Fruit fly (Drosophila melanogaster) whole organism, embryonic: Measurements from ENCODE around the gene Rift.
A peak's percentile ranks its signal among the peaks of the same experiment; 100 is the strongest.

Experiments used
- Adf1 ChIP-seq: fragments of 200-800 bp; sonication (Bioruptor generic); IDR thresholded peaks from 2 replicates; pipeline ENCODE4 v1.3.6; 2022; ENCODE audit warnings: missing biosample characterization, missing genetic modification characterization
- Atf6 ChIP-seq: fragments of 200-800 bp; sonication (Bioruptor generic); IDR thresholded peaks from 2 replicates; pipeline ENCODE4 v1.3.6; 2022; ENCODE audit warnings: missing biosample characterization, missing genetic modification characterization
- CG10209 ChIP-seq: fragments of 200-800 bp; sonication (Bioruptor generic); optimal IDR thresholded peaks from 3 replicates; lab custom pipeline; 2017; ENCODE audit warnings: missing biosample characterization, mild to moderate bottlenecking, missing genetic modification characterization, missing genetic modification reagents
- CG10959 ChIP-seq: fragments of 200-800 bp; sonication (Bioruptor generic); IDR thresholded peaks from 2 replicates; pipeline ENCODE4 v1.3.6; 2022; ENCODE audit warnings: missing biosample characterization, missing genetic modification characterization
- CG11504 ChIP-seq: fragments of 200-800 bp; sonication (Bioruptor generic); optimal IDR thresholded peaks from 3 replicates; lab custom pipeline; 2019; ENCODE audit warnings: missing biosample characterization, mild to moderate bottlenecking, missing genetic modification characterization, moderate library complexity
- CG11560 ChIP-seq: fragments of 200-800 bp; sonication (Bioruptor generic); IDR thresholded peaks from 3 replicates; pipeline ENCODE4 v1.3.6; 2022; ENCODE audit warnings: missing biosample characterization, missing genetic modification characterization
- CG12744 ChIP-seq: fragments of 200-800 bp; sonication (Bioruptor generic); optimal IDR thresholded peaks from 2 replicates; lab custom pipeline; 2016; ENCODE audit warnings: missing biosample characterization, missing genetic modification characterization
- CG13296 ChIP-seq: fragments of 200-800 bp; sonication (Bioruptor generic); optimal IDR thresholded peaks from 3 replicates; lab custom pipeline; 2018; ENCODE audit warnings: missing biosample characterization, mild to moderate bottlenecking, missing genetic modification characterization
- CG15514 ChIP-seq: fragments of 200-800 bp; sonication (Bioruptor generic); optimal IDR thresholded peaks from 3 replicates; lab custom pipeline; 2017; ENCODE audit warnings: missing biosample characterization, missing genetic modification characterization, mild to moderate bottlenecking, moderate library complexity, missing genetic modification reagents
- CG18599 ChIP-seq: fragments of 200-800 bp; sonication (Bioruptor generic); optimal IDR thresholded peaks from 3 replicates; lab custom pipeline; 2017; ENCODE audit warnings: missing biosample characterization, missing genetic modification characterization, mild to moderate bottlenecking, moderate library complexity, missing genetic modification reagents
- CG4730 ChIP-seq: fragments of 200-800 bp; sonication (Bioruptor generic); IDR thresholded peaks from 2 replicates; pipeline ENCODE4 v1.3.6; 2022; ENCODE audit warnings: missing biosample characterization, missing genetic modification characterization
- CG6791 ChIP-seq: fragments of 200-800 bp; sonication (Bioruptor generic); IDR thresholded peaks from 3 replicates; pipeline ENCODE4 v1.3.6; 2022; ENCODE audit warnings: missing biosample characterization, missing genetic modification characterization; ENCODE audit not compliant: partially characterized antibody
- CG7372 ChIP-seq: fragments of 200-800 bp; sonication (Bioruptor generic); IDR thresholded peaks from 2 replicates; pipeline ENCODE4 v1.3.6; 2022; ENCODE audit warnings: missing biosample characterization, missing genetic modification characterization
- CG8359 ChIP-seq: fragments of 200-800 bp; sonication (Bioruptor generic); optimal IDR thresholded peaks from 2 replicates; lab custom pipeline; 2017; ENCODE audit warnings: missing biosample characterization, mild to moderate bottlenecking, missing genetic modification characterization, borderline replicate concordance
- CG8944 ChIP-seq: fragments of 200-800 bp; sonication (Bioruptor generic); optimal IDR thresholded peaks from 3 replicates; lab custom pipeline; 2016; ENCODE audit warnings: missing biosample characterization, missing genetic modification characterization
- Dip2 ChIP-seq: fragments of 200-800 bp; sonication (Bioruptor generic); IDR thresholded peaks from 2 replicates; pipeline ENCODE4 v1.3.6; 2022; ENCODE audit warnings: missing biosample characterization, missing genetic modification characterization
- Drgx ChIP-seq: fragments of 200-800 bp; sonication (Bioruptor generic); IDR thresholded peaks from 2 replicates; pipeline ENCODE4 v1.3.6; 2022; ENCODE audit warnings: missing biosample characterization, missing genetic modification characterization
- Elba2 ChIP-seq: fragments of 200-800 bp; sonication (Bioruptor generic); optimal IDR thresholded peaks from 3 replicates; lab custom pipeline; 2016; ENCODE audit warnings: missing biosample characterization, missing genetic modification characterization
- Fer3 ChIP-seq: fragments of 200-800 bp; sonication (Bioruptor generic); optimal IDR thresholded peaks from 2 replicates; lab custom pipeline; 2018; ENCODE audit warnings: missing biosample characterization, mild to moderate bottlenecking, missing genetic modification characterization, moderate library complexity
- Pdp1 ChIP-seq, 2 experiments: fragments of 200-800 bp; sonication (Bioruptor generic); optimal IDR thresholded peaks; 3 replicates each; lab custom pipeline; 2016; ENCODE audit warnings: missing biosample characterization in 2 of 2, missing genetic modification characterization in 2 of 2, mild to moderate bottlenecking in 1 of 2, moderate library complexity in 1 of 2
- Vsx1 ChIP-seq: fragments of 200-800 bp; sonication (Bioruptor generic); optimal IDR thresholded peaks from 2 replicates; lab custom pipeline; 2017; ENCODE audit warnings: missing biosample characterization, mild to moderate bottlenecking, missing genetic modification characterization, missing genetic modification reagents
- ac ChIP-seq: fragments of 200-800 bp; sonication (Bioruptor generic); optimal IDR thresholded peaks from 3 replicates; lab custom pipeline; 2017; ENCODE audit warnings: missing biosample characterization, mild to moderate bottlenecking, missing genetic modification characterization
- bab2 ChIP-seq: fragments of 200-800 bp; sonication (Bioruptor generic); optimal IDR thresholded peaks from 2 replicates; lab custom pipeline; 2016; ENCODE audit warnings: missing biosample characterization, missing genetic modification characterization
- bsh ChIP-seq, 2 experiments: fragments of 200-800 bp; sonication (Bioruptor generic); optimal IDR thresholded peaks; 2 replicates each; lab custom pipeline; 2017 to 2018; ENCODE audit warnings: mild to moderate bottlenecking in 2 of 2, missing biosample characterization in 2 of 2, missing genetic modification characterization in 2 of 2, moderate library complexity in 1 of 2
- chn ChIP-seq: fragments of 200-800 bp; sonication (Bioruptor generic); optimal IDR thresholded peaks from 2 replicates; lab custom pipeline; 2016; ENCODE audit warnings: missing biosample characterization, missing genetic modification characterization
- gem ChIP-seq: fragments of 200-800 bp; sonication (Bioruptor generic); optimal IDR thresholded peaks from 2 replicates; lab custom pipeline; 2019; ENCODE audit warnings: missing biosample characterization, mild to moderate bottlenecking, missing genetic modification characterization, moderate library complexity
- grn ChIP-seq: fragments of 200-800 bp; sonication (Bioruptor generic); optimal IDR thresholded peaks from 3 replicates; lab custom pipeline; 2017; ENCODE audit warnings: missing biosample characterization, missing genetic modification characterization
- klu ChIP-seq: fragments of 200-800 bp; sonication (Bioruptor generic); IDR thresholded peaks from 2 replicates; pipeline ENCODE4 v1.3.6; 2022; ENCODE audit warnings: missing biosample characterization, missing genetic modification characterization
- lmd ChIP-seq: fragments of 200-800 bp; sonication (Bioruptor generic); IDR thresholded peaks from 2 replicates; pipeline ENCODE4 v1.3.6; 2022; ENCODE audit warnings: missing biosample characterization, missing genetic modification characterization
- pzg ChIP-seq: fragments of 200-800 bp; sonication (Bioruptor generic); optimal IDR thresholded peaks from 3 replicates; lab custom pipeline; 2018; ENCODE audit warnings: missing biosample characterization, mild to moderate bottlenecking, missing genetic modification characterization, moderate library complexity
- salm ChIP-seq: fragments of 200-800 bp; sonication (Bioruptor generic); optimal IDR thresholded peaks from 2 replicates; lab custom pipeline; 2018; ENCODE audit warnings: missing biosample characterization, mild to moderate bottlenecking, missing genetic modification characterization
- tio ChIP-seq: fragments of 200-800 bp; sonication (Bioruptor generic); optimal IDR thresholded peaks from 2 replicates; lab custom pipeline; 2017; ENCODE audit warnings: missing biosample characterization, missing genetic modification characterization, inconsistent platforms
- twi ChIP-seq: fragments of 200-800 bp; optimal IDR thresholded peaks from 2 replicates; lab custom pipeline; 2019; ENCODE audit warnings: missing biosample characterization, mild to moderate bottlenecking, missing genetic modification characterization, moderate library complexity

The Rift gene

DNA sequence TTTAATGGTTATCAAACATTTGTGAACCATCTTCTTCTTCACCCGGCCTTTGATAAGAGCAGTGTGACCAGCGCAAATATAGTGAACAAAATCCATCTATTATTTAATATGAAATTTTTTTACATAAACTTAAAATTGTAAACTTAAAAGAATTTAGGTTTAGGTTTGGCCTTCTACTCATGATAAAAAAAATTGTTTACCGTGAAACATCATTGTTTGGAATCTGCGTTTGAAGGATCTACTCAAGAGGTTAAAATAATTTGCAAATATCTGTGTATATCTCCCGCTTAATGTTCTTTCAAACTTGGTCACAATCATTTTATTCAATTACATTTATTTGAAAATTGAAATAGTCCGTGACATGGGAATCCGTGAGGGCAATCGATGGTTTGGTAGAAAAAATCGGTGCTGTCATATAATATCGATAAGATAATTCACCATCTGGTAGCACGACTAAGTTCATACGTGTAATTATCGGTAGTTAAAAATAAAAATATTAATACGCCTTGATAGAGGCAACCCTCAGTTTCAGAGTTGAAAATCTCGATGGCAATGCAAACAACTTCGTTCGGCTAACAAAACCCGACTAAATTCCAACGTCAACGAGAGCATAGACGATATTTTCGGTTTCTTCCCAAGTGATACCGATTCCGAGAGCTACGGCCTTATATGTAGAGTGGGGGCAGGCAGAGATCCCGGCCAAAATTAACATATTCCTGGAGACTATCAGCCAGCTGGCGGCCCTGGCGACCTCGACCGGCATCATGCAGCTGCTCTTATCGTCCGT lies 38.0 kb downstream of the Rift start, which contains the start of the genes betaGlu and sip3 (continued):
- TF ChIP-seq Adf1 (GFP tag; lab: Robert Waterston, UW): no peak
- no peak for TF ChIP-seq ac (GFP tag; lab: Kevin White, UChicago)
- TF ChIP-seq twi: peak; percentile 24
- TF ChIP-seq klu (GFP tag; lab: Robert Waterston, UW): no peak

DNA sequence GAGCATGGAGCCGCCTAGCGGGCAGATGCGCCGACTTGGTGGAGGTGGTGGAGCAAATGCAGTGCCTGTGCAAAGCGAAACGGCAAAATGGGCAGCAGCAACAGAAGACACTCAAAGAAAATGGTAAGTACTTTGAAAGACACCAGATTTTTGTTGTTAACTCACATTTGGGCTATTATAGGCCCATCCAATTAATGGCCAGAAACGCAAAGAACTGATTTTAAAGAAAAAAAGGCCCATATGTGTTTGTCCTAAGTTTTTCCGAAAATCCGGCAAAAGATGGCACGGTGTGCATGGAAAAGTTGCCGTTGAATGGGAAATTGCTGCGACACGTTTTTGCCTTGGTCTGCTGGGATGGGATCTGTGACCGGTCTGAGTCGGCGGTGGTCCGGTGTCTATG lies 41.8 kb downstream of the Rift start:
- TF ChIP-seq CG8944 (GFP tag; lab: Kevin White, UChicago) (no peak), bab2 (no peak), bsh (GFP tag; optimal IDR thresholded peaks at IDR 0.05; lab: Kevin White, UChicago) (peak in 1 of 2 experiments; percentile 46), CG6791 (GFP tag; lab: Robert Waterston, UW) (0 out of 3 replicates have a peak, but pooled peaks have one; percentile 42), Atf6 (no peak), Fer3 (no peak), gem (tag; lab: Kevin White, UChicago) (no peak), CG13296 (GFP tag; lab: Kevin White, UChicago) (no peak), Elba2 (GFP tag; lab: Kevin White, UChicago) (no peak), CG8359 (GFP tag; lab: Kevin White, UChicago) (no peak), tio (GFP tag; lab: Kevin White, UChicago) (no peak), CG15514 (no peak), Drgx (peak; percentile 86), lmd (no peak), CG4730 (GFP tag; lab: Robert Waterston, UW) (no peak), salm (tag; lab: Kevin White, UChicago) (no peak), CG7372 (no peak), CG10209 (no peak)

DNA sequence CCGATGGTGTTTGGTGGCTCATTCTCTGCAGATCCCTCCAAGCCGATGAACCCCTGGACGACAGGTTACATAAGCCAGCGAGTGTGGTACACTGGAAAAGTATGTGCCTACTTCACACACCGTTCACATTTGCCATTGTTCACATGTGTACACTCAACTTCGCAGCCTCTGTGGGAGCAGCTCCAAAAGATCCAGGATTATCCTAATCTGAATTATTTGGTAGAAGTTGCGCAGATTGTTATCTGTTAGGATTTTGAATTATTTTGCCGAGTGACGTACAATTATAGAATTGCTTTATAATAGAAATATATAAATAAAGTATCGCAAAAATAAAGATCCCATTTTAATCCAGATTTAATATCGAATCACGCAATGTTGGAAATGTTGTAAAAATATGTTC lies 42.5 kb downstream of the Rift start:
- TF ChIP-seq bsh (GFP tag; optimal IDR thresholded peaks at IDR 0.05; lab: Kevin White, UChicago) (peak in 1 of 2 experiments; percentile 24), Pdp1 (GFP tag; optimal IDR thresholded peaks at IDR 0.05; lab: Kevin White, UChicago) (peak in 1 of 2 experiments; percentile 4), CG11560 (tag; lab: Robert Waterston, UW) (no peak)

DNA sequence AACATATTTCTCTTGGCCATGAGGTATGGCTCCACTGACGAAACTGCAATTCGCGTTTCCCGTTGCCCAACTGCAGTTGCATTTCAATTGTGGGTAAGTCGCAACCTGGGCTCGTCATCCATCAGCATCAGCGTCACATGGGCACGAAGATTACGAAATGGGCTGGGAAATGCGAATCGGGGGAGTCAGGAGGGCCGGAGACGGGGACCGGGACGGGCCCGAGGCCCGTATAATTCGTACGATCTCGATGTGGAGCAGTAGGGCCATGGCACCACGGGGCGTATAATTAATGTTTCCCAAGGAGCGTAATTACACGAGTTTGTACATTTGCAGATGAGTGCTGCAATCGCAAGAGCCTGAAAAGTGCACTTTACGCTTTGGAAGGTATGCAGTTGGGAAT lies 44.8 kb downstream of the Rift start:
- TF ChIP-seq CG11504 (tag; lab: Kevin White, UChicago) (no peak), CG10959 (GFP tag; lab: Robert Waterston, UW) (no peak), Dip2 (GFP tag; lab: Robert Waterston, UW) (no peak), grn (GFP tag; lab: Kevin White, UChicago) (no peak), chn (GFP tag; lab: Kevin White, UChicago) (no peak), CG18599 (GFP tag; lab: Kevin White, UChicago) (no peak), CG12744 (GFP tag; lab: Kevin White, UChicago) (no peak), CG4730 (GFP tag; lab: Robert Waterston, UW) (no peak), pzg (GFP tag; lab: Kevin White, UChicago) (no peak), Vsx1 (GFP tag; lab: Kevin White, UChicago) (no peak)
- TF ChIP-seq, all 482 proteins: peak for 0
